Worm (Caenorhabditis elegans) whole organism, L2 larva: Measurements from ENCODE around the gene wdr-48.

ENCODE experiments used
- ama-1 ChIP-seq: fragments of 150-350 bp; optimal IDR thresholded peaks from 2 replicates; lab custom pipeline; 2018; ENCODE audit warnings: inconsistent platforms
- dmd-4 ChIP-seq: sonication (generic microtip); optimal IDR thresholded peaks from 2 replicates; lab custom pipeline; 2017; ENCODE audit warnings: missing biosample characterization, missing genetic modification characterization
- elt-3 ChIP-seq: sonication (generic microtip); optimal IDR thresholded peaks from 2 replicates; lab custom pipeline; 2017; ENCODE audit warnings: missing biosample characterization, missing genetic modification characterization
- mab-5 ChIP-seq: fragments of 150-350 bp; optimal IDR thresholded peaks from 2 replicates; lab custom pipeline; 2014; ENCODE audit warnings: missing biosample characterization, missing genetic modification characterization
- nhr-10 ChIP-seq: sonication (generic microtip); optimal IDR thresholded peaks from 2 replicates; lab custom pipeline; 2017; ENCODE audit warnings: missing biosample characterization, missing genetic modification characterization
- nhr-237 ChIP-seq: fragments of 150-350 bp; optimal IDR thresholded peaks from 2 replicates; lab custom pipeline; 2014; ENCODE audit warnings: missing biosample characterization, missing genetic modification characterization
- nhr-25 ChIP-seq: fragments of 150-350 bp; sonication (generic microtip); optimal IDR thresholded peaks from 3 replicates; lab custom pipeline; 2014; ENCODE audit warnings: missing biosample characterization, missing genetic modification characterization
- sem-4 ChIP-seq: fragments of 150-350 bp; optimal IDR thresholded peaks from 2 replicates; lab custom pipeline; 2014; ENCODE audit warnings: missing biosample characterization, missing genetic modification reagents, missing genetic modification characterization
- zag-1 ChIP-seq: fragments of 150-350 bp; optimal IDR thresholded peaks from 2 replicates; lab custom pipeline; 2014; ENCODE audit warnings: missing biosample characterization, missing genetic modification characterization
- ztf-4 ChIP-seq: fragments of 150-350 bp; optimal IDR thresholded peaks from 2 replicates; lab custom pipeline; 2014; ENCODE audit warnings: missing biosample characterization, missing genetic modification characterization

- TF ChIP-seq nhr-10 (tag; lab: Kevin White, UChicago) (no peak), dmd-4 (tag; lab: Kevin White, UChicago) (no peak), zag-1 (no peak), ztf-4 (no peak), nhr-237 (tag; lab: Kevin White, UChicago) (no peak), elt-3 (tag; lab: Kevin White, UChicago) (no peak), mab-5 (tag; lab: Kevin White, UChicago) (no peak), nhr-25 (no peak), ama-1 (no peak), sem-4 (tag; lab: Kevin White, UChicago) (no peak)
These were observed 15.7 kb downstream of the wdr-48 start, which contains the start of gene apc-11 for ce11 chrIII:4594324-4594723.
